Fruit fly (Drosophila melanogaster): ENCODE measurements around the gene Cyp316a1.
A peak's percentile ranks its signal among the peaks of the same experiment; 100 is the strongest.

The Cyp316a1 gene

DNA sequence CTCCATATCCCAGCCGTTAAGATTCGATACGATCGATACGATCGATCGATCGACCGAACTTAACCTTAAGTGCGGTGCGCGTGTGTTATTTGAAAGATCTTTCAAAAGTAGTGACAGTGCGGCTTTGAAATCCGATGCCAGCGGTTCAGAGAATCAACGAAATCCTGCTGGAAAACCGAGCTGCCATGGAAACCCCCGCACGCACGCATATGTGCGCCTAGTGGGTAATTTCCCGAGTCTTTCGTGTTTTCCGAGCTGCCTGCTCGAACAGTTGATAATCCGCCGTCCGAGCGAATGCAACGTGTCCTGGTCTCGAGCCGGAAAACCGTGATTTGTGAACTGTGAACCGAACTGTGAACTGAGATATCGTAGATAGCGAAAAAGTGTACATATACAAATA, 27.6 kb downstream of the Cyp316a1 start:
- TF ChIP-seq CG3995 (GFP tag; optimal IDR thresholded peaks at IDR 0.05) (peak; percentile 58), twi (tag; optimal IDR thresholded peaks at IDR 0.05) (peak; percentile 93), esg (GFP tag; conservative IDR thresholded peaks at IDR 0.05) (no peak), CG1529 (GFP tag; optimal IDR thresholded peaks at IDR 0.05) (no peak), CG2199 (GFP tag; IDR thresholded peaks at IDR 0.05) (peak; percentile 30; the same call in 1 of the 3 replicates), MBD-R2 (GFP tag; IDR thresholded peaks at IDR 0.05) (no peak), slbo (GFP tag; IDR thresholded peaks at IDR 0.05) (0 out of 2 replicates have a peak, but pooled peaks have one; percentile 11)

DNA sequence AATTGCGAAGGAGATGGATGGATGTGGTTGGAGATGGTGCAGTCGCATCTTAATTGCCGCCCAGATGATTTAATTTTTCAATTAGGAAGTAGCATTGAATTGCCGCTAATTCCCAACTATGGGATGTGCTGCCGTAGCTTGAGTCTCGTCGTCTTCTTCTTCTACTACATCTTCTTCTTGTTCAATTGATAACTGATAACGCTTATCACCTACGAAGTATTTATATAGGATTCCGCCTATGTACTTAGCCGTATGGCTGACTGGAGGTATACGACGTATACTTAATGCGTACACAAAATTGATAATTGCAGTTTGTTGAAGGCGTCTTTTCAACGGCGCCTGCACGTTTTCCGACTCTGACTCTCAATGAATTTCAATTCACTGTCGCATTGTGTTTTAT, 29.0 kb downstream of the Cyp316a1 start:
- TF ChIP-seq sr (GFP tag; IDR thresholded peaks at IDR 0.05) (no peak), CG17385 (GFP tag; optimal IDR thresholded peaks at IDR 0.05) (peak; percentile 53), Mes4 (GFP tag; optimal IDR thresholded peaks at IDR 0.05) (no peak), zf30C (GFP tag; optimal IDR thresholded peaks at IDR 0.05) (no peak), CG6854 (GFP tag; optimal IDR thresholded peaks at IDR 0.05) (no peak), exex (tag; optimal IDR thresholded peaks at IDR 0.05) (no peak), CG9932 (GFP tag; IDR thresholded peaks at IDR 0.05) (no peak), CG1603 (tag; optimal IDR thresholded peaks at IDR 0.05) (no peak), yki (optimal IDR thresholded peaks at IDR 0.05) (no peak)

DNA sequence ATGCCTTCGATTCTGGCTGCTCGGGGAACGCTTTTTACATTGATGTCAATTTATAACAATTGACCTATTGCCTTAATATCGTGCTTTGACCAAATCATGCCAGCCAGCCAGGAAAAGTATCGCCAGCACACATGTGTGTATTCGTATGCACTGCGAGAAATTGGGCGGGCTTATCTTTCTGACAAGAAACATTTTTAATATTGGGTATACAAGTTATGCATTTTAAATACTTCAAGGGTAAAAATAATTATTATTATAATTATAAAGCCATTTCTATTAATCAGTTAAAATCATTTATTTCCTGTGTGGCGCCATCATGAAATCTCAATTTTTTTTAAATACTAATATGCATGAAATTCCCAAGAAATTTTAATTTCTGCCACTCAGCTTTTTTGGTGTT, 30.2 kb downstream of the Cyp316a1 start:
- TF ChIP-seq CG6854 (GFP tag; optimal IDR thresholded peaks at IDR 0.05) (no peak), Eip74EF (GFP tag; optimal IDR thresholded peaks at IDR 0.05) (no peak), CG1529 (GFP tag; optimal IDR thresholded peaks at IDR 0.05) (peak; percentile 2), CG16813 (GFP tag; IDR thresholded peaks at IDR 0.05; ENCODE audit: partially characterized antibody) (no peak), Oli (tag; optimal IDR thresholded peaks at IDR 0.05) (peak; percentile 43), her (GFP tag; optimal IDR thresholded peaks at IDR 0.05) (no peak), Asciz (GFP tag; optimal IDR thresholded peaks at IDR 0.05) (peak; percentile 8), sr (GFP tag; IDR thresholded peaks at IDR 0.05) (no peak), emc (GFP tag; optimal IDR thresholded peaks at IDR 0.05) (no peak), CG16779 (GFP tag; IDR thresholded peaks at IDR 0.05) (no peak), Lhr (GFP tag; optimal IDR thresholded peaks at IDR 0.05) (no peak), CG12391 (tag; optimal IDR thresholded peaks at IDR 0.05) (peak; percentile 48), onecut (GFP tag; IDR thresholded peaks at IDR 0.05) (no peak), CG13424 (tag; optimal IDR thresholded peaks at IDR 0.05) (peak; percentile 40), Jarid2 (GFP tag; optimal IDR thresholded peaks at IDR 0.05) (no peak), HLH3B (GFP tag; IDR thresholded peaks at IDR 0.05) (peak; percentile 11; the same call in 1 of the 2 replicates), CG14667 (GFP tag; IDR thresholded peaks at IDR 0.05) (no peak), CG31441 (GFP tag; IDR thresholded peaks at IDR 0.05) (peak; percentile 56), maf-S (GFP tag; optimal IDR thresholded peaks at IDR 0.05) (no peak), da (GFP tag; optimal IDR thresholded peaks at IDR 0.05) (no peak), CG6683 (GFP tag; optimal IDR thresholded peaks at IDR 0.05) (no peak), CG2712 (tag; optimal IDR thresholded peaks at IDR 0.05) (peak; percentile 39), br (optimal IDR thresholded peaks at IDR 0.05) (no peak), CG10959 (GFP tag; IDR thresholded peaks at IDR 0.05) (no peak), gsb-n (tag; optimal IDR thresholded peaks at IDR 0.05) (no peak), pros (GFP tag; optimal IDR thresholded peaks at IDR 0.05) (no peak), Ptx1 (GFP tag; IDR thresholded peaks at IDR 0.05) (peak; percentile 34; the same call in 1 of the 2 replicates), Spps (tag; optimal IDR thresholded peaks at IDR 0.05) (peak; percentile 11), CG30431 (GFP tag; optimal IDR thresholded peaks at IDR 0.05) (peak; percentile 31), Sin3A (optimal IDR thresholded peaks at IDR 0.05) (no peak), CG14050 (GFP tag; IDR thresholded peaks at IDR 0.05) (no peak), CG12659 (GFP tag; optimal IDR thresholded peaks at IDR 0.05) (no peak), MBD-R2 (GFP tag; IDR thresholded peaks at IDR 0.05) (no peak), luna (GFP tag; optimal IDR thresholded peaks at IDR 0.05) (no peak), CG2129 (GFP tag; IDR thresholded peaks at IDR 0.05; ENCODE audit: partially characterized antibody) (no peak), lmd (GFP tag; IDR thresholded peaks at IDR 0.05) (peak; percentile 37), cwo (GFP tag; optimal IDR thresholded peaks at IDR 0.05) (no peak)
